Fruit fly (Drosophila melanogaster): ENCODE data around the gene CG5466.

Gene CG5466

dm6 chr3R:20585566-20585965 is 32.1 kb upstream of the CG5466 start, which contains the start of gene CG16953 (continued):
- no peak for TF ChIP-seq Jarid2 (GFP tag; optimal IDR thresholded peaks at IDR 0.05)
- no peak for TF ChIP-seq H2.0 (GFP tag; IDR thresholded peaks at IDR 0.05)
- TF ChIP-seq tna (GFP tag; IDR thresholded peaks at IDR 0.05; ENCODE audit: partially characterized antibody) = no peak
- no peak for TF ChIP-seq CG10147 (GFP tag; optimal IDR thresholded peaks at IDR 0.05)
- TF ChIP-seq CG14710 (tag; optimal IDR thresholded peaks at IDR 0.05) = peak; percentile 24
- peak; percentile 2 for TF ChIP-seq grau (tag; optimal IDR thresholded peaks at IDR 0.05)
- TF ChIP-seq CG31388 (GFP tag; optimal IDR thresholded peaks at IDR 0.05) = no peak
- no peak for TF ChIP-seq rib (GFP tag; IDR thresholded peaks at IDR 0.05)
- TF ChIP-seq Aef1 (GFP tag; IDR thresholded peaks at IDR 0.05) = no peak
- no peak for TF ChIP-seq H15 (GFP tag; IDR thresholded peaks at IDR 0.05)
- TF ChIP-seq so (GFP tag; IDR thresholded peaks at IDR 0.05) = no peak
- TF ChIP-seq croc (GFP tag; conservative IDR thresholded peaks at IDR 0.05) = no peak
- no peak for TF ChIP-seq Adf1 (GFP tag; IDR thresholded peaks at IDR 0.05)
- no peak for TF ChIP-seq Scr (GFP tag; IDR thresholded peaks at IDR 0.05; ENCODE audit: partially characterized antibody)
- TF ChIP-seq lola (GFP tag; optimal IDR thresholded peaks at IDR 0.05) = no peak
- TF ChIP-seq CG5245 (GFP tag; optimal IDR thresholded peaks at IDR 0.05) = no peak
- no peak for TF ChIP-seq pan (optimal IDR thresholded peaks at IDR 0.05)
- TF ChIP-seq pan (GFP tag; optimal IDR thresholded peaks at IDR 0.05 in 1 of 2, IDR thresholded peaks at IDR 0.05 in 1 of 2) = no peak
- no peak for TF ChIP-seq Trl (optimal IDR thresholded peaks at IDR 0.05)
- TF ChIP-seq Trl (GFP tag; optimal IDR thresholded peaks at IDR 0.05) = no peak
- peak; percentile 38; the same call in 1 of the 2 replicates for TF ChIP-seq MBD-R2 (GFP tag; IDR thresholded peaks at IDR 0.05)
- peak; percentile 30 for TF ChIP-seq CG10267 (tag; optimal IDR thresholded peaks at IDR 0.05)
- TF ChIP-seq lbe (GFP tag; optimal IDR thresholded peaks at IDR 0.05) = no peak
- TF ChIP-seq hth (optimal IDR thresholded peaks at IDR 0.05) = no peak
- no peak for TF ChIP-seq CG15269 (tag; optimal IDR thresholded peaks at IDR 0.05)
- TF ChIP-seq CG14014 (GFP tag; IDR thresholded peaks at IDR 0.05) = no peak
- TF ChIP-seq CG10431 (GFP tag; optimal IDR thresholded peaks at IDR 0.05) = no peak
- TF ChIP-seq sr (GFP tag; IDR thresholded peaks at IDR 0.05) = no peak
- no peak for TF ChIP-seq disco-r (GFP tag; optimal IDR thresholded peaks at IDR 0.05)
- no peak for TF ChIP-seq tll (GFP tag; optimal IDR thresholded peaks at IDR 0.05)
- TF ChIP-seq sug (tag; optimal IDR thresholded peaks at IDR 0.05) = peak; percentile 1
- TF ChIP-seq CG15514 (GFP tag; optimal IDR thresholded peaks at IDR 0.05) = peak; percentile 20
- TF ChIP-seq sima (GFP tag; optimal IDR thresholded peaks at IDR 0.05) = no peak
- TF ChIP-seq Rfx (GFP tag; IDR thresholded peaks at IDR 0.05) = no peak
- TF ChIP-seq CG11456 (GFP tag; IDR thresholded peaks at IDR 0.05) = no peak
- no peak for TF ChIP-seq CG11560 (tag; IDR thresholded peaks at IDR 0.05)
- no peak for TF ChIP-seq CG10543 (GFP tag; optimal IDR thresholded peaks at IDR 0.05)
- no peak for TF ChIP-seq row (GFP tag; IDR thresholded peaks at IDR 0.05)
- peak; percentile 38 for TF ChIP-seq Ets97D (GFP tag; optimal IDR thresholded peaks at IDR 0.05)
- no peak for TF ChIP-seq CG17361 (GFP tag; IDR thresholded peaks at IDR 0.05)
- TF ChIP-seq bbx (GFP tag; IDR thresholded peaks at IDR 0.05; ENCODE audit: partially characterized antibody) = peak; percentile 32; the same call in 1 of the 2 replicates
- no peak for TF ChIP-seq prd (optimal IDR thresholded peaks at IDR 0.05)
- no peak for TF ChIP-seq prd (GFP tag; IDR thresholded peaks at IDR 0.05)
- no peak for TF ChIP-seq dimm (GFP tag; IDR thresholded peaks at IDR 0.05)
- TF ChIP-seq fd102C (GFP tag; optimal IDR thresholded peaks at IDR 0.05) = no peak
- no peak for TF ChIP-seq CG11723 (GFP tag; optimal IDR thresholded peaks at IDR 0.05)
- TF ChIP-seq BEAF-32 (GFP tag; optimal IDR thresholded peaks at IDR 0.05) = peak; percentile 21
- no peak for TF ChIP-seq slp2 (GFP tag; optimal IDR thresholded peaks at IDR 0.05)
- no peak for TF ChIP-seq br (optimal IDR thresholded peaks at IDR 0.05)
- TF ChIP-seq CG4617 (GFP tag; optimal IDR thresholded peaks at IDR 0.05; ENCODE audit: borderline replicate concordance) = peak; percentile 81
- no peak for TF ChIP-seq gem (tag; optimal IDR thresholded peaks at IDR 0.05)
- TF ChIP-seq CG7987 (GFP tag; optimal IDR thresholded peaks at IDR 0.05) = no peak
- TF ChIP-seq Sry-δ (GFP tag; optimal IDR thresholded peaks at IDR 0.05) = peak; percentile 21
